Worm (Caenorhabditis elegans): ENCODE measurements around the gene ref-2.

ref-2 gene

DNA sequence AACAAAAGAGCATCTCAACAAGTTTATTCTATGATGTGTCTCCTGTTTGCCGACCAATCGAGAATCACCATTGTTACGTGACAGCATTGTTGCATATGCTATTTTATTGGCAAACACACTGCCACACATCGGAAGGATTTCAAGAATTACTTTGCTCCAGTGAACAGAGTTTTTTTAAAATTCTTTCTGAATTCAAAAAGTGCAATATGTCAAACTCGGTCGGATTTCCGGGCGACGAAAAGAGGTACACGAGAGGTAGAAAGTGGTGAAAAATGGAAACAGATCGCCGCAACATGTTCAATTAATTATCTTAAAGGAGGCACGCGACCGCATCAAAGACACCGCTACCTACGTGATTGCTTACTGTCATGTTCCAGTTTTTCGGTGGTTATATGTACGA is 6.0 kb downstream of the ref-2 start:
- no peak for TF ChIP-seq aptf-3 (GFP tag; IDR thresholded peaks at IDR 0.05)
- TF ChIP-seq unc-130 (GFP tag; optimal IDR thresholded peaks at IDR 0.05), result no peak
- TF ChIP-seq ceh-79 (tag; optimal IDR thresholded peaks at IDR 0.05), result no peak
- no peak for TF ChIP-seq sea-2 (GFP tag; IDR thresholded peaks at IDR 0.05)
- no peak for TF ChIP-seq T07F8.4 (tag; optimal IDR thresholded peaks at IDR 0.05)
- TF ChIP-seq gei-17 (GFP tag; optimal IDR thresholded peaks at IDR 0.05), result no peak
- TF ChIP-seq snpc-1.1 (tag; optimal IDR thresholded peaks at IDR 0.05; ENCODE audit: insufficient read depth), result no peak
- TF ChIP-seq attf-6 (GFP tag; IDR thresholded peaks at IDR 0.05), result no peak
- TF ChIP-seq rpc-1 (optimal IDR thresholded peaks at IDR 0.05), result no peak
- no peak for TF ChIP-seq rpc-1 (tag; optimal IDR thresholded peaks at IDR 0.05)
- TF ChIP-seq hmg-1.2 (GFP tag; IDR thresholded peaks at IDR 0.05), result no peak
- TF ChIP-seq madf-8 (GFP tag; conservative IDR thresholded peaks at IDR 0.05), result no peak
- no peak for TF ChIP-seq madf-6 (GFP tag; IDR thresholded peaks at IDR 0.05)
- TF ChIP-seq rcor-1 (GFP tag; IDR thresholded peaks at IDR 0.05), result no peak
- TF ChIP-seq hsf-1 (GFP tag; IDR thresholded peaks at IDR 0.05), result no peak
- TF ChIP-seq snpc-3.4 (tag; optimal IDR thresholded peaks at IDR 0.05), result no peak
- no peak for TF ChIP-seq hmg-20 (GFP tag; IDR thresholded peaks at IDR 0.05)
- TF ChIP-seq ztf-26 (tag; optimal IDR thresholded peaks at IDR 0.05), result no peak
- TF ChIP-seq F57A8.1 (GFP tag; optimal IDR thresholded peaks at IDR 0.05), result no peak
- TF ChIP-seq mxl-1 (tag; optimal IDR thresholded peaks at IDR 0.05), result no peak
- no peak for TF ChIP-seq tlf-1 (GFP tag; optimal IDR thresholded peaks at IDR 0.05)

DNA sequence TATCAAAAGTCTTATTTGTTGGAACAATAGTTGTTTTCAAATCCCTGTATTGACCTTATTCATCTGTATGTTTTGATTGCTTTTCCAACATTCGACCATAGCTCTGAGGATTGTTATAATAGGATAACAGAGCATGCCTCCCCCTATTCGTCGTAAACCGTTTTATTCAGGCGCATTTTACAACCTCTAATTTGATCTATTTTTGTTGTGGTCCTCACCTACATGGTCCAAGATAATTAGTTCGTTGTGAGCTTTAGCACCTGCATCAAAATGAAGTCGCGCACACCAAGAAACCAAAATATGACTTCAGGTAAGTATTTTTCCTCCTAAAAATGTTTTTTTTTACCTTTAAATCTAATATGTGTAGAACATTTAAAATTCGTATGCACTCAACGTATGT is 8.7 kb downstream of the ref-2 start, which contains the start of gene deg-1:
deg-1 (plus strand) TSS at position 301 of the 400 bp plus-strand sequence.
- TF ChIP-seq ceh-40 (GFP tag; IDR thresholded peaks at IDR 0.05) (no peak), tlf-1 (GFP tag; optimal IDR thresholded peaks at IDR 0.05) (no peak), ztf-28 (GFP tag; IDR thresholded peaks at IDR 0.05) (no peak), ztf-26 (tag; optimal IDR thresholded peaks at IDR 0.05) (no peak), mel-28 (tag; optimal IDR thresholded peaks at IDR 0.05; ENCODE audit: borderline replicate concordance) (no peak), rcor-1 (GFP tag; IDR thresholded peaks at IDR 0.05) (no peak), T07F8.4 (tag; optimal IDR thresholded peaks at IDR 0.05) (no peak), ceh-27 (GFP tag; optimal IDR thresholded peaks at IDR 0.05) (no peak), ets-4 (GFP tag; optimal IDR thresholded peaks at IDR 0.05) (no peak), attf-3 (GFP tag; conservative IDR thresholded peaks at IDR 0.05) (no peak), egl-18 (GFP tag; IDR thresholded peaks at IDR 0.05) (no peak), sptf-2 (GFP tag; optimal IDR thresholded peaks at IDR 0.05) (no peak), F57A8.1 (GFP tag; optimal IDR thresholded peaks at IDR 0.05) (no peak)

DNA sequence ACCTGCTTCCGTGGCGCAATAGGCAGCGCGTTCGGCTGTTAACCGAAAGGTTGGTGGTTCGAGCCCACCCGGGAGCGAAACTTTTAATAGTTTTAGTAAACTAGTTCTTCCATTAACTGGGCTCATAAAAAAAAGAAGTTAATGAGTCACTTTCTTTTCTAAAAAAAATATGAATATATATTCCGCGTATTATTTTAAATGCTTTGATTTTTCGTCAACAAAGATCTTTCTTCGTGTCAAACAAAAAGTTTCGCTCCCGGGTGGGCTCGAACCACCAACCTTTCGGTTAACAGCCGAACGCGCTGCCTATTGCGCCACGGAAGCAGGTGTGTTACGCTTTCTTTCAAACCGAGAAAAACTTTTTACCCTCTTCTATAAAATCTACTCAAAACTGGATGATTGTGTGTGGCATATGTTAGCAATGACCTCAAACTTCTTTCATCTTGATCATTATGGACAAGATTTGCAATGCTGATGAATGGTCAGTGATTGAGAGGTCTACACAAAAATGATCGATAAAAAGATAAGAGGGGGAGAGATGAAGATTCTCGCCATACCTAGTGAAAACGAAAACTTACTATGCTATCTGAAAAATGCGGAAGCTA is 29.8 kb downstream of the ref-2 start:
- TF ChIP-seq cebp-2 (GFP tag; IDR thresholded peaks at IDR 0.05) (no peak), madf-8 (GFP tag; conservative IDR thresholded peaks at IDR 0.05) (no peak), T26A5.8 (tag; optimal IDR thresholded peaks at IDR 0.05) (no peak), fkh-3 (tag; optimal IDR thresholded peaks at IDR 0.05) (no peak), F49E8.2 (tag; optimal IDR thresholded peaks at IDR 0.05; ENCODE audit: insufficient read depth) (peak; percentile 11), Y95B8A.8 (GFP tag; IDR thresholded peaks at IDR 0.05) (no peak), ceh-40 (GFP tag; IDR thresholded peaks at IDR 0.05) (no peak), egl-44 (GFP tag; IDR thresholded peaks at IDR 0.05) (no peak), chd-7 (tag; optimal IDR thresholded peaks at IDR 0.05) (peak; percentile 50), hmg-20 (GFP tag; IDR thresholded peaks at IDR 0.05) (no peak), K11D2.4 (GFP tag; IDR thresholded peaks at IDR 0.05) (no peak), lsl-1 (GFP tag; optimal IDR thresholded peaks at IDR 0.05) (peak; percentile 4), nhr-120 (GFP tag; IDR thresholded peaks at IDR 0.05) (no peak), efl-1 (GFP tag; optimal IDR thresholded peaks at IDR 0.05) (no peak), mes-4 (tag; optimal IDR thresholded peaks at IDR 0.05) (peak; percentile 46), pha-4 (tag; optimal IDR thresholded peaks at IDR 0.05) (no peak), K12H6.12 (tag; optimal IDR thresholded peaks at IDR 0.05) (no peak), ztf-6 (GFP tag; IDR thresholded peaks at IDR 0.05) (no peak), nfyb-1 (GFP tag; IDR thresholded peaks at IDR 0.05) (no peak; the same call in 1 of the 2 replicates), ZK185.1 (tag; optimal IDR thresholded peaks at IDR 0.05; ENCODE audit: poor library complexity, severe bottlenecking) (peak; percentile 68), F23B12.7 (tag; optimal IDR thresholded peaks at IDR 0.05; ENCODE audit: insufficient read depth) (peak; percentile 68), ceh-27 (GFP tag; optimal IDR thresholded peaks at IDR 0.05) (no peak)
